Fruit fly (Drosophila melanogaster): Measurements from ENCODE around the gene CG32365.

CG32365 gene

dm6 chr3L:7855778-7856625 lies 12.8 kb upstream of the CG32365 start (continued):
- TF ChIP-seq Hr78 (GFP tag; optimal IDR thresholded peaks at IDR 0.05) (no peak), CG9876 (GFP tag; optimal IDR thresholded peaks at IDR 0.05) (no peak), CG3995 (GFP tag; optimal IDR thresholded peaks at IDR 0.05) (peak; percentile 7), lola (GFP tag; optimal IDR thresholded peaks at IDR 0.05) (peak in 1 of 3 experiments; percentile 67), kay (GFP tag; optimal IDR thresholded peaks at IDR 0.05) (no peak), bigmax (GFP tag; optimal IDR thresholded peaks at IDR 0.05) (no peak), sna (GFP tag; IDR thresholded peaks at IDR 0.05; ENCODE audit: partially characterized antibody) (no peak), CG43689 (GFP tag; IDR thresholded peaks at IDR 0.05) (peak; percentile 68; the same call in 1 of the 2 replicates), CG6689 (GFP tag; IDR thresholded peaks at IDR 0.05) (peak; percentile 71), Sin3A (optimal IDR thresholded peaks at IDR 0.05) (no peak), jumu (GFP tag; optimal IDR thresholded peaks at IDR 0.05) (no peak), trem (tag; optimal IDR thresholded peaks at IDR 0.05) (no peak), br (optimal IDR thresholded peaks at IDR 0.05) (no peak), Xrp1 (GFP tag; IDR thresholded peaks at IDR 0.05) (peak; percentile 76), Ada2b (GFP tag; IDR thresholded peaks at IDR 0.05) (peak; percentile 79), CG33213 (GFP tag; optimal IDR thresholded peaks at IDR 0.05) (no peak), stwl (tag; optimal IDR thresholded peaks at IDR 0.05) (no peak), hkb (optimal IDR thresholded peaks at IDR 0.05) (no peak), hkb (GFP tag; IDR thresholded peaks at IDR 0.05) (peak; percentile 44), CG17568 (GFP tag; optimal IDR thresholded peaks at IDR 0.05) (no peak), tll (GFP tag; optimal IDR thresholded peaks at IDR 0.05) (no peak), CG4360 (GFP tag; IDR thresholded peaks at IDR 0.05) (no peak), Sry-δ (GFP tag; optimal IDR thresholded peaks at IDR 0.05) (no peak), Fer1 (GFP tag; optimal IDR thresholded peaks at IDR 0.05) (peak; percentile 80), E2f1 (GFP tag; IDR thresholded peaks at IDR 0.05) (peak; percentile 71), tna (GFP tag; IDR thresholded peaks at IDR 0.05; ENCODE audit: partially characterized antibody) (no peak), PHDP (tag; optimal IDR thresholded peaks at IDR 0.05) (peak; percentile 92), shn (GFP tag; optimal IDR thresholded peaks at IDR 0.05) (no peak), Doc2 (GFP tag; IDR thresholded peaks at IDR 0.05) (no peak), CG1792 (GFP tag; optimal IDR thresholded peaks at IDR 0.05) (no peak), ind (GFP tag; optimal IDR thresholded peaks at IDR 0.05) (peak; percentile 80), dpn (GFP tag; optimal IDR thresholded peaks at IDR 0.05) (peak in 1 of 2 experiments; percentile 71), Fer3 (tag; optimal IDR thresholded peaks at IDR 0.05) (peak; percentile 90), tup (GFP tag; optimal IDR thresholded peaks at IDR 0.05) (no peak), CG16813 (GFP tag; IDR thresholded peaks at IDR 0.05; ENCODE audit: partially characterized antibody) (no peak), gce (GFP tag; IDR thresholded peaks at IDR 0.05) (no peak), kni (GFP tag; optimal IDR thresholded peaks at IDR 0.05) (no peak), CG10431 (GFP tag; optimal IDR thresholded peaks at IDR 0.05) (no peak), CG11504 (tag; optimal IDR thresholded peaks at IDR 0.05) (peak; percentile 90), CG13287 (GFP tag; IDR thresholded peaks at IDR 0.05; ENCODE audit: partially characterized antibody) (peak; percentile 40), CG7357 (GFP tag; IDR thresholded peaks at IDR 0.05) (peak; percentile 43; the same call in 1 of the 3 replicates), CG10209 (GFP tag; optimal IDR thresholded peaks at IDR 0.05) (peak; percentile 87), CG8924 (tag; optimal IDR thresholded peaks at IDR 0.05) (peak; percentile 79), CG2889 (GFP tag; IDR thresholded peaks at IDR 0.05) (no peak), CG6765 (GFP tag; optimal IDR thresholded peaks at IDR 0.05) (peak; percentile 86), CG14441 (GFP tag; IDR thresholded peaks at IDR 0.05) (peak; percentile 64), Trl (optimal IDR thresholded peaks at IDR 0.05) (peak; percentile 50 to 90), Trl (GFP tag; optimal IDR thresholded peaks at IDR 0.05) (no peak), bab2 (GFP tag; optimal IDR thresholded peaks at IDR 0.05) (no peak), B-H2 (GFP tag; optimal IDR thresholded peaks at IDR 0.05) (peak; percentile 56)

Data from whole organism, embryonic.